Fruit fly (Drosophila melanogaster) Kc167 (cell line): ENCODE results near the gene CG1979.

Experiments used
- Myc ChIP-seq: fragments of >200 bp; optimal IDR thresholded peaks from 2 replicates; lab custom pipeline; 2017; ENCODE audit warnings: missing external identifiers
- Sin3A ChIP-seq: fragments of >200 bp; optimal IDR thresholded peaks from 2 replicates; lab custom pipeline; 2018; ENCODE audit warnings: missing external identifiers
- h ChIP-seq: fragments of >200 bp; optimal IDR thresholded peaks from 3 replicates; lab custom pipeline; 2018; ENCODE audit warnings: missing external identifiers
- insv ChIP-seq: fragments of >200 bp; optimal IDR thresholded peaks from 3 replicates; lab custom pipeline; 2018; ENCODE audit warnings: missing external identifiers
- psq ChIP-seq: fragments of >200 bp; optimal IDR thresholded peaks from 2 replicates; lab custom pipeline; 2017; ENCODE audit warnings: missing external identifiers
- ttk ChIP-seq: sonication (Bioruptor generic); optimal IDR thresholded peaks from 2 replicates; lab custom pipeline; 2017; ENCODE audit warnings: missing external identifiers

- no peak for TF ChIP-seq h (lab: Kevin White, UChicago)
- no peak for TF ChIP-seq ttk (lab: Kevin White, UChicago)
- TF ChIP-seq psq (lab: Kevin White, UChicago), result no peak
- no peak for TF ChIP-seq insv (lab: Kevin White, UChicago)
- TF ChIP-seq Sin3A (lab: Kevin White, UChicago), result no peak
- TF ChIP-seq Myc (lab: Kevin White, UChicago), result no peak
Observed at dm6 chr3R:7028554-7028953, 25.8 kb upstream of the CG1979 start.
